Fruit fly (Drosophila melanogaster) whole organism, embryonic: ENCODE data around the gene Arp2.

ENCODE experiments used
- Ada2b ChIP-seq: fragments of 200-800 bp; sonication (Bioruptor generic); IDR thresholded peaks from 2 replicates; pipeline ENCODE4 v1.3.6; 2022; ENCODE audit warnings: missing biosample characterization, missing genetic modification characterization
- Awh ChIP-seq: fragments of 200-800 bp; sonication (Bioruptor generic); IDR thresholded peaks from 2 replicates; pipeline ENCODE4, ENCODE4 v1.3.6; 2022; ENCODE audit warnings: missing biosample characterization, missing genetic modification characterization
- CG1024 ChIP-seq: fragments of 200-800 bp; sonication (Bioruptor generic); IDR thresholded peaks from 2 replicates; pipeline ENCODE4 v1.3.6; 2022; ENCODE audit warnings: missing biosample characterization, missing genetic modification characterization
- CG10959 ChIP-seq: fragments of 200-800 bp; sonication (Bioruptor generic); IDR thresholded peaks from 2 replicates; pipeline ENCODE4 v1.3.6; 2022; ENCODE audit warnings: missing biosample characterization, missing genetic modification characterization
- CG11247 ChIP-seq: fragments of 200-800 bp; sonication (Bioruptor generic); IDR thresholded peaks from 2 replicates; pipeline ENCODE4 v1.3.6; 2022; ENCODE audit warnings: missing biosample characterization, missing genetic modification characterization
- CG12104 ChIP-seq: fragments of 200-800 bp; sonication (Bioruptor generic); optimal IDR thresholded peaks from 3 replicates; lab custom pipeline; 2016; ENCODE audit warnings: missing biosample characterization, missing genetic modification characterization
- CG14667 ChIP-seq: fragments of 200-800 bp; sonication (Bioruptor generic); IDR thresholded peaks from 2 replicates; pipeline ENCODE4 v1.3.6; 2022; ENCODE audit warnings: missing biosample characterization, missing genetic modification characterization
- CG30020 ChIP-seq: fragments of 200-800 bp; optimal IDR thresholded peaks from 2 replicates; lab custom pipeline; 2019; ENCODE audit warnings: missing biosample characterization, mild to moderate bottlenecking, missing genetic modification characterization, moderate library complexity
- CG30403 ChIP-seq: fragments of 200-800 bp; sonication (Bioruptor generic); optimal IDR thresholded peaks from 3 replicates; lab custom pipeline; 2016; ENCODE audit warnings: missing biosample characterization, missing genetic modification characterization
- CG34224 ChIP-seq: fragments of 200-800 bp; sonication (Bioruptor generic); IDR thresholded peaks from 3 replicates; pipeline ENCODE4 v1.3.6; 2022; ENCODE audit warnings: missing biosample characterization, missing genetic modification characterization; ENCODE audit not compliant: partially characterized antibody
- CG5180 ChIP-seq: fragments of 200-800 bp; sonication (Bioruptor generic); optimal IDR thresholded peaks from 3 replicates; lab custom pipeline; 2017; ENCODE audit warnings: missing biosample characterization, missing genetic modification characterization, mild to moderate bottlenecking, moderate library complexity, missing genetic modification reagents
- CG6272 ChIP-seq: fragments of 200-800 bp; sonication (Bioruptor generic); IDR thresholded peaks from 2 replicates; pipeline ENCODE4 v1.3.6; 2022; ENCODE audit warnings: missing biosample characterization, missing genetic modification characterization
- CG6654 ChIP-seq: fragments of 200-800 bp; sonication (Bioruptor generic); optimal IDR thresholded peaks from 2 replicates; lab custom pipeline; 2017; ENCODE audit warnings: missing biosample characterization, mild to moderate bottlenecking, missing genetic modification characterization
- CG7372 ChIP-seq: fragments of 200-800 bp; sonication (Bioruptor generic); IDR thresholded peaks from 2 replicates; pipeline ENCODE4 v1.3.6; 2022; ENCODE audit warnings: missing biosample characterization, missing genetic modification characterization
- CG8765 ChIP-seq: fragments of 200-800 bp; sonication (Bioruptor generic); IDR thresholded peaks from 2 replicates; pipeline ENCODE4 v1.3.6; 2022; ENCODE audit warnings: missing biosample characterization, missing genetic modification characterization
- CrebB ChIP-seq: fragments of 200-800 bp; sonication (Bioruptor generic); optimal IDR thresholded peaks from 3 replicates; lab custom pipeline; 2018; ENCODE audit warnings: missing biosample characterization, mild to moderate bottlenecking, missing genetic modification characterization
- Dad ChIP-seq: fragments of 200-800 bp; sonication (Bioruptor generic); optimal IDR thresholded peaks from 3 replicates; lab custom pipeline; 2016; ENCODE audit warnings: missing biosample characterization, missing genetic modification characterization
- Dip3 ChIP-seq: fragments of 200-800 bp; sonication (Bioruptor generic); optimal IDR thresholded peaks from 3 replicates; lab custom pipeline; 2016; ENCODE audit warnings: missing biosample characterization, missing genetic modification characterization
- Doc3 ChIP-seq: fragments of 200-800 bp; sonication (Bioruptor generic); IDR thresholded peaks from 3 replicates; pipeline ENCODE4 v1.3.6; 2022; ENCODE audit warnings: missing biosample characterization, missing genetic modification characterization; ENCODE audit not compliant: partially characterized antibody
- Dp ChIP-seq: fragments of 200-800 bp; sonication (Bioruptor generic); optimal IDR thresholded peaks from 2 replicates; lab custom pipeline; 2018; ENCODE audit warnings: missing biosample characterization, mild to moderate bottlenecking, missing genetic modification characterization, moderate library complexity
- E2f2 ChIP-seq: fragments of 200-800 bp; sonication (Bioruptor generic); IDR thresholded peaks from 2 replicates; pipeline ENCODE4 v1.3.6; 2022; ENCODE audit warnings: missing biosample characterization, missing genetic modification characterization
- Ets97D ChIP-seq: fragments of 200-800 bp; sonication (Bioruptor generic); optimal IDR thresholded peaks from 3 replicates; lab custom pipeline; 2016; ENCODE audit warnings: missing biosample characterization, missing genetic modification characterization
- GATAe ChIP-seq: fragments of 200-800 bp; sonication (Bioruptor generic); conservative IDR thresholded peaks from 2 replicates; pipeline ENCODE4 v1.3.6; 2022; ENCODE audit warnings: missing biosample characterization, missing genetic modification characterization
- MESR4 ChIP-seq: fragments of 200-800 bp; sonication (Bioruptor generic); optimal IDR thresholded peaks from 2 replicates; lab custom pipeline; 2018; ENCODE audit warnings: missing biosample characterization, mild to moderate bottlenecking, missing genetic modification characterization, moderate library complexity
- NC2α ChIP-seq: fragments of 200-800 bp; sonication (Bioruptor generic); optimal IDR thresholded peaks from 2 replicates; lab custom pipeline; 2016; ENCODE audit warnings: missing biosample characterization, missing genetic modification characterization
- Ravus ChIP-seq: fragments of 200-800 bp; sonication (Bioruptor generic); IDR thresholded peaks from 2 replicates; pipeline ENCODE4 v1.3.6; 2022; ENCODE audit warnings: missing biosample characterization, missing genetic modification characterization
- Scr ChIP-seq: fragments of 200-800 bp; sonication (Bioruptor generic); IDR thresholded peaks from 2 replicates; pipeline ENCODE4 v1.3.6; 2022; ENCODE audit warnings: missing biosample characterization, missing genetic modification characterization; ENCODE audit not compliant: partially characterized antibody
- Sry-δ ChIP-seq: fragments of 200-800 bp; sonication (Bioruptor generic); optimal IDR thresholded peaks from 2 replicates; lab custom pipeline; 2016; ENCODE audit warnings: missing biosample characterization, missing genetic modification characterization
- Tbp ChIP-seq: fragments of >200 bp; optimal IDR thresholded peaks from 2 replicates; lab custom pipeline; 2018; ENCODE audit warnings: missing biosample characterization, missing genetic modification characterization
- Trl ChIP-seq, 3 experiments: fragments of >200 bp in 2 of 3; fragments of 200-800 bp in 1 of 3; sonication (Bioruptor generic) in 1 of 3; optimal IDR thresholded peaks; 2 replicates in 1 of 3; 3 replicates in 2 of 3; lab custom pipeline; 2016 to 2017; ENCODE audit warnings: missing biosample characterization in 1 of 3, missing genetic modification characterization in 1 of 3
- ab ChIP-seq: fragments of 200-800 bp; sonication (Bioruptor generic); optimal IDR thresholded peaks from 2 replicates; lab custom pipeline; 2016; ENCODE audit warnings: missing biosample characterization, missing genetic modification characterization
- br ChIP-seq: fragments of >200 bp; optimal IDR thresholded peaks from 2 replicates; lab custom pipeline; 2017
- cad ChIP-seq: fragments of >200 bp; optimal IDR thresholded peaks from 2 replicates; lab custom pipeline; 2017; ENCODE audit warnings: missing biosample characterization, missing genetic modification characterization
- cato ChIP-seq: fragments of 200-800 bp; sonication (Bioruptor generic); optimal IDR thresholded peaks from 2 replicates; lab custom pipeline; 2016; ENCODE audit warnings: missing biosample characterization, missing genetic modification characterization, borderline replicate concordance
- crc ChIP-seq: fragments of 200-800 bp; sonication (Bioruptor generic); optimal IDR thresholded peaks from 2 replicates; lab custom pipeline; 2016; ENCODE audit warnings: missing biosample characterization, missing genetic modification characterization
- danr ChIP-seq: fragments of 200-800 bp; sonication (Bioruptor generic); IDR thresholded peaks from 2 replicates; pipeline ENCODE4 v1.3.6; 2022; ENCODE audit warnings: missing biosample characterization, missing genetic modification characterization
- dimm ChIP-seq: fragments of 200-800 bp; sonication (Bioruptor generic); IDR thresholded peaks from 2 replicates; pipeline ENCODE4 v1.3.6; 2022; ENCODE audit warnings: missing biosample characterization, missing genetic modification characterization
- fu2 ChIP-seq: fragments of 200-800 bp; sonication (Bioruptor generic); optimal IDR thresholded peaks from 2 replicates; lab custom pipeline; 2016; ENCODE audit warnings: missing biosample characterization, missing genetic modification characterization
- gcm2 ChIP-seq: fragments of 200-800 bp; sonication (Bioruptor generic); optimal IDR thresholded peaks from 2 replicates; lab custom pipeline; 2016; ENCODE audit warnings: missing biosample characterization, missing genetic modification characterization
- jumu ChIP-seq: fragments of 200-800 bp; sonication (Bioruptor generic); optimal IDR thresholded peaks from 3 replicates; lab custom pipeline; 2016; ENCODE audit warnings: missing biosample characterization, missing genetic modification characterization
- luna ChIP-seq: fragments of 200-800 bp; sonication (Bioruptor generic); optimal IDR thresholded peaks from 2 replicates; lab custom pipeline; 2016; ENCODE audit warnings: missing biosample characterization, missing genetic modification characterization
- nerfin-2 ChIP-seq: fragments of 200-800 bp; sonication (Bioruptor generic); IDR thresholded peaks from 2 replicates; pipeline ENCODE4 v1.3.6; 2022; ENCODE audit warnings: missing biosample characterization, missing genetic modification characterization; ENCODE audit not compliant: partially characterized antibody
- org-1 ChIP-seq: fragments of 200-800 bp; sonication (Bioruptor generic); optimal IDR thresholded peaks from 2 replicates; lab custom pipeline; 2017; ENCODE audit warnings: missing biosample characterization, missing genetic modification characterization
- pho ChIP-seq: fragments of 200-800 bp; sonication (Bioruptor generic); optimal IDR thresholded peaks from 2 replicates; lab custom pipeline; 2016; ENCODE audit warnings: missing biosample characterization, missing genetic modification characterization
- prd ChIP-seq, 3 experiments: fragments of >200 bp in 2 of 3; fragments of 200-800 bp in 1 of 3; sonication (Bioruptor generic) in 1 of 3; optimal IDR thresholded peaks in 2 of 3; IDR thresholded peaks in 1 of 3; 2 replicates in 2 of 3; 3 replicates in 1 of 3; pipeline versions ENCODE4 v1.3.6 to Lab custom; 2017 to 2022; ENCODE audit warnings: missing biosample characterization in 1 of 3, missing genetic modification characterization in 1 of 3
- pzg ChIP-seq: fragments of 200-800 bp; sonication (Bioruptor generic); optimal IDR thresholded peaks from 3 replicates; lab custom pipeline; 2018; ENCODE audit warnings: missing biosample characterization, mild to moderate bottlenecking, missing genetic modification characterization, moderate library complexity
- repo ChIP-seq: fragments of 200-800 bp; sonication (Bioruptor generic); optimal IDR thresholded peaks from 2 replicates; lab custom pipeline; 2016; ENCODE audit warnings: missing biosample characterization, missing genetic modification characterization
- sc ChIP-seq, 3 experiments: fragments of >200 bp in 2 of 3; fragments of 200-800 bp in 1 of 3; sonication (Bioruptor generic) in 1 of 3; optimal IDR thresholded peaks; 2 replicates in 2 of 3; 3 replicates in 1 of 3; lab custom pipeline; 2017; ENCODE audit warnings: mild to moderate bottlenecking in 1 of 3, missing biosample characterization in 1 of 3, missing genetic modification characterization in 1 of 3, missing genetic modification reagents in 1 of 3
- tna ChIP-seq: fragments of 200-800 bp; sonication (Bioruptor generic); IDR thresholded peaks from 2 replicates; pipeline ENCODE4 v1.3.6; 2022; ENCODE audit warnings: missing biosample characterization, missing genetic modification characterization; ENCODE audit not compliant: partially characterized antibody
- wdn ChIP-seq: fragments of 200-800 bp; sonication (Bioruptor generic); IDR thresholded peaks from 2 replicates; pipeline ENCODE4 v1.3.6; 2022; ENCODE audit warnings: missing biosample characterization, missing genetic modification characterization

Arp2 gene

dm6 chrX:16598978-16599664, 45.4 kb upstream of the Arp2 start, which contains the start of the genes CG9784 and Nup153 (continued):
- TF ChIP-seq CG11247 (GFP tag; lab: Robert Waterston, UW) (no peak), sc (optimal IDR thresholded peaks at IDR 0.05; lab: Kevin White, UChicago) (no peak), sc (GFP tag; optimal IDR thresholded peaks at IDR 0.05; lab: Kevin White, UChicago) (no peak), Tbp (GFP tag; lab: Kevin White, UChicago) (no peak), CG6654 (GFP tag; lab: Kevin White, UChicago) (no peak), wdn (GFP tag; lab: Robert Waterston, UW) (no peak), CrebB (tag; lab: Kevin White, UChicago) (no peak), CG34224 (GFP tag; lab: Robert Waterston, UW) (peak; percentile 88), Ravus (GFP tag; lab: Robert Waterston, UW) (no peak), nerfin-2 (GFP tag; lab: Robert Waterston, UW) (peak; percentile 92), fu2 (GFP tag; lab: Kevin White, UChicago) (no peak), tna (GFP tag; lab: Robert Waterston, UW) (peak; percentile 95), GATAe (GFP tag; lab: Robert Waterston, UW) (no peak), NC2α (GFP tag; lab: Kevin White, UChicago) (no peak), crc (GFP tag; lab: Kevin White, UChicago) (no peak), Trl (optimal IDR thresholded peaks at IDR 0.05; lab: Kevin White, UChicago) (no peak), Trl (GFP tag; optimal IDR thresholded peaks at IDR 0.05; lab: Kevin White, UChicago) (no peak), prd (optimal IDR thresholded peaks at IDR 0.05; lab: Kevin White, UChicago) (no peak), prd (GFP tag; IDR thresholded peaks at IDR 0.05; lab: Robert Waterston, UW) (0 out of 3 replicates have a peak, but pooled peaks have one; percentile 5), Awh (no peak), cato (GFP tag; lab: Kevin White, UChicago) (no peak), Dad (no peak), CG30020 (tag; lab: Kevin White, UChicago) (no peak), CG10959 (GFP tag; lab: Robert Waterston, UW) (no peak), pho (GFP tag; lab: Kevin White, UChicago) (no peak), Sry-δ (GFP tag; lab: Kevin White, UChicago) (peak; percentile 84), Ets97D (GFP tag; lab: Kevin White, UChicago) (peak; percentile 7), br (lab: Kevin White, UChicago) (no peak), dimm (no peak), pzg (GFP tag; lab: Kevin White, UChicago) (peak; percentile 59), Ada2b (GFP tag; lab: Robert Waterston, UW) (no peak), cad (GFP tag; lab: Kevin White, UChicago) (no peak), gcm2 (no peak), Doc3 (GFP tag; lab: Robert Waterston, UW) (peak; percentile 89), CG1024 (GFP tag; lab: Robert Waterston, UW) (no peak), CG6272 (peak; percentile 52; the same call in 1 of the 2 replicates), MESR4 (GFP tag; lab: Kevin White, UChicago) (peak; percentile 92), Scr (GFP tag; lab: Robert Waterston, UW) (peak; percentile 94), CG7372 (GFP tag; lab: Robert Waterston, UW) (no peak), jumu (no peak), E2f2 (GFP tag; lab: Robert Waterston, UW) (no peak), repo (GFP tag; lab: Kevin White, UChicago) (no peak), Dip3 (GFP tag; lab: Kevin White, UChicago) (no peak), danr (no peak), Dp (no peak), CG8765 (GFP tag; lab: Robert Waterston, UW) (no peak), CG30403 (GFP tag; lab: Kevin White, UChicago) (no peak), CG5180 (GFP tag; lab: Kevin White, UChicago) (no peak), luna (GFP tag; lab: Kevin White, UChicago) (no peak), ab (GFP tag; lab: Kevin White, UChicago) (no peak), CG14667 (GFP tag; lab: Robert Waterston, UW) (no peak), CG12104 (no peak), org-1 (GFP tag; lab: Kevin White, UChicago) (no peak)
